Worm (Caenorhabditis elegans): ENCODE measurements around the gene exos-9.

exos-9 gene

DNA sequence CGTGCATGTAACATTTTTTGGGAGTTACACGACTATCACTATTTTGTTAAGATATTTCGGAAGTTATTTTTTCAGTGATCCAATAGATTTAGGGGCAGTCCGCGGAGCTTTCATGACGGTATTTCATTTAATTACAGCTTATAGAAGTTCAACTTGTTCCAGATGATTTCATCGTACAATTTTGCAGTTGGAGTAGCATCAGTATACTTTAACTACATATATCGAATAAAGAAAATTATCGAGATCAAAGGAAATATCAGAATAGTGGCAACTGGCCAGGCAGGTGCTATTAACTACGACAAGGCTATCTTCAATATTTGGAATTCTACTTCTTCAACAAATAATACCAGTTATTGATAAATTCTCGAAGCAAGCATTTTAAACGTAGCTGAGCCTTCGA lies 19.4 kb downstream of the exos-9 start (continued):
- TF ChIP-seq madf-8 (GFP tag; conservative IDR thresholded peaks at IDR 0.05) (no peak), lir-1 (GFP tag; conservative IDR thresholded peaks at IDR 0.05) (no peak), cebp-2 (GFP tag; IDR thresholded peaks at IDR 0.05) (no peak), hlh-26 (GFP tag; conservative IDR thresholded peaks at IDR 0.05) (no peak), tbx-9 (tag; optimal IDR thresholded peaks at IDR 0.05; ENCODE audit: borderline replicate concordance) (no peak), lin-40 (tag; optimal IDR thresholded peaks at IDR 0.05) (no peak), D2030.7 (GFP tag; IDR thresholded peaks at IDR 0.05) (0 out of 2 replicates have a peak, but pooled peaks have one; percentile 36), ceh-91 (GFP tag; IDR thresholded peaks at IDR 0.05) (no peak), F49E8.2 (tag; optimal IDR thresholded peaks at IDR 0.05; ENCODE audit: insufficient read depth) (peak; percentile 51), ztf-26 (tag; optimal IDR thresholded peaks at IDR 0.05) (no peak), F22D6.2 (tag; optimal IDR thresholded peaks at IDR 0.05) (no peak), ceh-100 (GFP tag; IDR thresholded peaks at IDR 0.05) (no peak), unc-62 (GFP tag; optimal IDR thresholded peaks at IDR 0.05) (no peak), pbrm-1 (GFP tag; IDR thresholded peaks at IDR 0.05) (peak; percentile 51; the same call in 1 of the 2 replicates), lin-26 (GFP tag; IDR thresholded peaks at IDR 0.05) (peak; percentile 78), nfya-1 (tag; optimal IDR thresholded peaks at IDR 0.05; ENCODE audit: borderline replicate concordance, insufficient read depth) (no peak), lin-54 (GFP tag; optimal IDR thresholded peaks at IDR 0.05) (peak; percentile 57), let-607 (tag; optimal IDR thresholded peaks at IDR 0.05) (no peak), attf-6 (GFP tag; IDR thresholded peaks at IDR 0.05) (peak; percentile 56; the same call in 1 of the 2 replicates), hmg-1.2 (GFP tag; IDR thresholded peaks at IDR 0.05) (peak; percentile 11; the same call in 1 of the 2 replicates), rec-8 (tag; optimal IDR thresholded peaks at IDR 0.05) (no peak), nhr-90 (tag; optimal IDR thresholded peaks at IDR 0.05) (no peak), Y95B8A.8 (GFP tag; IDR thresholded peaks at IDR 0.05) (peak; percentile 54; the same call in 1 of the 2 replicates), chd-7 (tag; optimal IDR thresholded peaks at IDR 0.05) (no peak), ztf-18 (tag; optimal IDR thresholded peaks at IDR 0.05) (peak; percentile 32), sea-2 (GFP tag; IDR thresholded peaks at IDR 0.05) (no peak), aptf-2 (GFP tag; conservative IDR thresholded peaks at IDR 0.05) (no peak), ztf-6 (GFP tag; IDR thresholded peaks at IDR 0.05) (no peak), snpc-3.4 (tag; optimal IDR thresholded peaks at IDR 0.05) (peak; percentile 3), nhr-120 (GFP tag; IDR thresholded peaks at IDR 0.05) (no peak), pha-4 (tag; optimal IDR thresholded peaks at IDR 0.05) (no peak), sdz-38 (tag; optimal IDR thresholded peaks at IDR 0.05) (no peak), hsf-1 (GFP tag; IDR thresholded peaks at IDR 0.05) (peak; percentile 65; the same call in 1 of the 2 replicates), F23B12.7 (tag; optimal IDR thresholded peaks at IDR 0.05; ENCODE audit: insufficient read depth) (no peak), mcd-1 (GFP tag; IDR thresholded peaks at IDR 0.05) (peak; percentile 41; the same call in 1 of the 2 replicates), lsl-1 (GFP tag; optimal IDR thresholded peaks at IDR 0.05) (peak; percentile 29)

DNA sequence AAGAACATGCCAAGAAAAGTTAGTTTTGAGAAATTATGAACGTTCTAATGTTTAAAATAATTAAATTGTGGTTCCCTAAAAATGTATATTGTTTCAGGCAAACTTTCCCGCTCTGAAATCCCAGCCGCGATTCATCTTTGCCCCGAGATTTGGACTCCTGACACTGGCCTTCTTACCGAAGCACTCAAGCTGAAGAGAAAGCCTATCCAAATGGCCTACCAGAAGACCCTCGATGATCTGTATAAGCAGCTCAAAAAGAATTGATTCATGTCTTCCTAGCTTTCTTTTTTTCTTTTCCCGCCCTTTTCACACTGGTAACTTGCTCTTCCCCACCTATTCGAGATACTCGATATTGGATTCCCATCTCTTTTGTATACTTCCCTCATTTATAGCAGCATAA lies 27.8 kb downstream of the exos-9 start:
- TF ChIP-seq B0261.1 (tag; optimal IDR thresholded peaks at IDR 0.05) (no peak), snpc-3.4 (tag; optimal IDR thresholded peaks at IDR 0.05) (no peak), nhr-80 (tag; optimal IDR thresholded peaks at IDR 0.05) (no peak)
